Fruit fly (Drosophila melanogaster): ENCODE data around the gene HIPP1.

DNA sequence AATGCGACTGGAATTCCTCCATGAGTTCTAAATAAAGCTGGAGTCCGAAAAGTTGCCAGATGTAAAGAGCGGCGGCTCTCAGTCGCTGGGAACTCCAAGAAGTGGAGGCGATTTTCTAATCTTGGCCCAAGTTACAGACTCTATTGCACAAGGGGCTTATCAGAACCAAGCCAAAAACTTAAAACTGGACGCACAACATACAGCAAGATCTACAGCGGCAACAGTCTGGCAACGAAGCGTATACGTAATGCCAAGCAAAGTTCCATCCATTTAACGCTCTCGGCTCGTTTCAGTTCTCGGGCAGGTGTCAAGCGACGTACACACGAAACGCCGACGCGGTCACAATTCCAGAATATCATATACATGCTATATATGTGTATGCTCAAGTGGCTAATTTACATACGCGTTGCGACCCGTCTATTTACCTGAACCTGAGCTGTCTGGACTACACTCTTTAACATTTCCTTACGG lies 28.4 kb downstream of the HIPP1 start:
- TF ChIP-seq CG7101 (tag; optimal IDR thresholded peaks at IDR 0.05): no peak
- TF ChIP-seq kay (GFP tag; ENCODE audit: borderline replicate concordance): no peak
- peak; percentile 15 for TF ChIP-seq Mnt (GFP tag; optimal IDR thresholded peaks at IDR 0.05)
- no peak for TF ChIP-seq bab1 (GFP tag; optimal IDR thresholded peaks at IDR 0.05)
- TF ChIP-seq CG11617 (GFP tag; optimal IDR thresholded peaks at IDR 0.05): no peak
- no peak for TF ChIP-seq cnc (optimal IDR thresholded peaks at IDR 0.05)
- no peak for TF ChIP-seq CG7045 (GFP tag; optimal IDR thresholded peaks at IDR 0.05)
- TF ChIP-seq CG12768 (GFP tag; optimal IDR thresholded peaks at IDR 0.05): peak; percentile 71
- TF ChIP-seq pad (GFP tag; optimal IDR thresholded peaks at IDR 0.05): no peak
- TF ChIP-seq CG5204 (GFP tag; optimal IDR thresholded peaks at IDR 0.05): no peak
- TF ChIP-seq toe (GFP tag; optimal IDR thresholded peaks at IDR 0.05): no peak
- TF ChIP-seq CG14711 (tag; optimal IDR thresholded peaks at IDR 0.05): no peak
- TF ChIP-seq Clk (GFP tag; optimal IDR thresholded peaks at IDR 0.05): no peak
- no peak for TF ChIP-seq tj (GFP tag; optimal IDR thresholded peaks at IDR 0.05)

All from whole organism, adult.